Fruit fly (Drosophila melanogaster): ENCODE results near the gene onecut.
A peak's percentile ranks its signal among the peaks of the same experiment; 100 is the strongest.

Gene onecut

dm6 chr4:557879-558202, 49.6 kb downstream of the onecut start, which contains the start of gene Pur-alpha:
Gene Pur-alpha (plus strand): TSS chr4:558016.
- TF ChIP-seq CG8478 (optimal IDR thresholded peaks at IDR 0.05), result no peak
- peak in 1 of 2 experiments; percentile 1 for TF ChIP-seq CTCF (optimal IDR thresholded peaks at IDR 0.05)

dm6 chr4:557095-557878, 50.2 kb downstream of the onecut start, which contains the start of gene Tdg:
Gene Tdg (minus strand): TSS chr4:557854.
- no peak for TF ChIP-seq CG8478 (optimal IDR thresholded peaks at IDR 0.05)
- no peak for TF ChIP-seq CTCF (optimal IDR thresholded peaks at IDR 0.05)

- TF ChIP-seq CG8478 (optimal IDR thresholded peaks at IDR 0.05) (no peak), CTCF (optimal IDR thresholded peaks at IDR 0.05) (no peak)
Measured at dm6 chr4:554758-555157, 52.7 kb downstream of the onecut start.

Measured in S2 (cell line).